Fruit fly (Drosophila melanogaster) whole organism: ENCODE data around the gene TotB.

Experiments
- CG8478 ChIP-seq: fragments of >200 bp; optimal IDR thresholded peaks from 2 replicates; lab custom pipeline; 2018; ENCODE audit warnings: inconsistent platforms
- EcR ChIP-seq, 2 experiments: fragments of >200 bp; optimal IDR thresholded peaks; 2 replicates each; lab custom pipeline; 2017; ENCODE audit warnings: missing biosample characterization in 2 of 2, missing genetic modification characterization in 2 of 2, missing genetic modification reagents in 2 of 2
- usp ChIP-seq: fragments of >200 bp; optimal IDR thresholded peaks from 2 replicates; lab custom pipeline; 2017; ENCODE audit warnings: missing biosample characterization, missing genetic modification characterization, mixed read lengths

DNA sequence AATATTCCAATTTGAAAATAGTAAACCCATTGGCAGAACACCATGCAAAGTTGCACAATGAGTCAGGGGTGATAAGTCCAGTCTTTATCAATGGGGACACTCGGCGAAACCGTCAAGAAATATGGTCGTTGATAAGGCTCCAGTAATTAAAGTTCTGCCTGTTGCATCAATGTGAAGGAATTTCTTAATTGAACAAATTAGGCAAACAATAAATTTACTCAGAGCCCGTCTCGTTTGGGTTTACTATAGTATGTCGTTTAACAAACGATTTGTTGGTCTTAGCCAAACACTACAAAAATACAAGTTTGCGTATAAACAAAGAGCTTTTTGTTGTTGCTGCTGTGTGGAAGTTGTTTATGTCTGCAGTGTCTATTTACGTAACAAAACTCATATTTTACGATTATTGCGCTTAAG is 39.0 kb upstream of the TotB start:
- TF ChIP-seq usp (no peak), CG8478 (lab: Kevin White, UChicago) (no peak), EcR (GFP tag; optimal IDR thresholded peaks at IDR 0.05; lab: Kevin White, UChicago) (no peak)
